Worm (Caenorhabditis elegans) whole organism, young adult: Measurements from ENCODE around the gene F16F9.3.

Experiments used
- B0336.3 ChIP-seq: fragments of 200-800 bp; sonication (Bioruptor generic); IDR thresholded peaks from 2 replicates; pipeline ENCODE4 v1.3.6; 2022; ENCODE audit warnings: missing genetic modification characterization, missing compliant biosample characterization
- F10E7.11 ChIP-seq: sonication (generic microtip); optimal IDR thresholded peaks from 2 replicates; lab custom pipeline; 2017; ENCODE audit warnings: mild to moderate bottlenecking, missing genetic modification characterization, moderate library complexity, missing compliant biosample characterization
- F33H1.4 ChIP-seq: fragments of 200-800 bp; sonication (Bioruptor generic); IDR thresholded peaks from 2 replicates; pipeline ENCODE4 v1.3.6; 2022; ENCODE audit warnings: missing genetic modification reagents, missing genetic modification characterization, missing compliant biosample characterization
- F37B4.10 ChIP-seq: fragments of 200-800 bp; sonication (Bioruptor generic); IDR thresholded peaks from 2 replicates; pipeline ENCODE4 v1.3.6; 2022; ENCODE audit warnings: missing genetic modification characterization, missing compliant biosample characterization
- F55B11.4 ChIP-seq: sonication (generic microtip); optimal IDR thresholded peaks from 2 replicates; lab custom pipeline; 2016; ENCODE audit warnings: missing compliant biosample characterization, missing genetic modification characterization, borderline replicate concordance; ENCODE audit not compliant: insufficient read depth
- K11D2.4 ChIP-seq: fragments of 200-800 bp; sonication (Bioruptor generic); IDR thresholded peaks from 2 replicates; pipeline ENCODE4 v1.3.6; 2022; ENCODE audit warnings: missing genetic modification reagents, missing genetic modification characterization, missing compliant biosample characterization
- T26A5.8 ChIP-seq: sonication (generic microtip); optimal IDR thresholded peaks from 2 replicates; lab custom pipeline; 2016; ENCODE audit warnings: missing genetic modification characterization, missing compliant biosample characterization
- Y53F4B.3 ChIP-seq: fragments of 200-800 bp; sonication (Bioruptor generic); IDR thresholded peaks from 2 replicates; pipeline ENCODE4 v1.3.6; 2022; ENCODE audit warnings: missing genetic modification reagents, missing genetic modification characterization, missing compliant biosample characterization
- Y53G8AR.9 ChIP-seq: fragments of 200-800 bp; sonication (Bioruptor generic); conservative IDR thresholded peaks from 2 replicates; pipeline ENCODE4 v1.3.6; 2022; ENCODE audit warnings: missing genetic modification reagents, missing genetic modification characterization, missing compliant biosample characterization
- ZK185.1 ChIP-seq: sonication (generic microtip); optimal IDR thresholded peaks from 2 replicates; lab custom pipeline; 2016; ENCODE audit warnings: mild to moderate bottlenecking, missing genetic modification characterization, missing compliant biosample characterization; ENCODE audit not compliant: poor library complexity, severe bottlenecking
- aptf-2 ChIP-seq: fragments of 200-800 bp; sonication (Bioruptor generic); conservative IDR thresholded peaks from 2 replicates; pipeline ENCODE4 v1.3.6; 2022; ENCODE audit warnings: missing genetic modification reagents, missing genetic modification characterization, missing compliant biosample characterization
- atf-7 ChIP-seq: sonication (generic microtip); optimal IDR thresholded peaks from 2 replicates; lab custom pipeline; 2017; ENCODE audit warnings: mild to moderate bottlenecking, missing genetic modification characterization, missing compliant biosample characterization
- athp-1 ChIP-seq: sonication (generic microtip); optimal IDR thresholded peaks from 2 replicates; lab custom pipeline; 2017; ENCODE audit warnings: mild to moderate bottlenecking, missing genetic modification characterization, missing compliant biosample characterization
- attf-5 ChIP-seq: fragments of 200-800 bp; sonication (Bioruptor generic); optimal IDR thresholded peaks from 2 replicates; lab custom pipeline; 2018; ENCODE audit warnings: mild to moderate bottlenecking, missing genetic modification characterization, missing compliant biosample characterization
- attf-6 ChIP-seq: fragments of 200-800 bp; sonication (Bioruptor generic); IDR thresholded peaks from 2 replicates; pipeline ENCODE4 v1.3.6; 2022; ENCODE audit warnings: missing genetic modification reagents, missing genetic modification characterization, missing compliant biosample characterization
- bed-2 ChIP-seq: fragments of 200-800 bp; sonication (Bioruptor generic); IDR thresholded peaks from 2 replicates; pipeline ENCODE4 v1.3.6; 2022; ENCODE audit warnings: missing genetic modification reagents, missing genetic modification characterization, missing compliant biosample characterization
- ccch-3 ChIP-seq: fragments of 200-800 bp; sonication (Bioruptor generic); optimal IDR thresholded peaks from 2 replicates; lab custom pipeline; 2018; ENCODE audit warnings: mild to moderate bottlenecking, missing genetic modification characterization, missing compliant biosample characterization
- cebp-1 ChIP-seq, 2 experiments: fragments of 200-800 bp in 1 of 2; sonication (Bioruptor generic) in 1 of 2; sonication (generic microtip) in 1 of 2; IDR thresholded peaks in 1 of 2; optimal IDR thresholded peaks in 1 of 2; 2 replicates each; pipeline versions ENCODE4 v1.3.6 to Lab custom; 2017 to 2022; ENCODE audit warnings: missing compliant biosample characterization in 2 of 2, missing genetic modification characterization in 2 of 2, mild to moderate bottlenecking in 1 of 2, missing genetic modification reagents in 1 of 2, moderate library complexity in 1 of 2
- ceh-79 ChIP-seq: sonication (generic microtip); optimal IDR thresholded peaks from 2 replicates; lab custom pipeline; 2017; ENCODE audit warnings: mild to moderate bottlenecking, missing genetic modification characterization, missing compliant biosample characterization
- die-1 ChIP-seq: sonication (generic microtip); optimal IDR thresholded peaks from 2 replicates; lab custom pipeline; 2016; ENCODE audit warnings: missing genotype, mild to moderate bottlenecking, missing genetic modification characterization, missing compliant biosample characterization
- egl-18 ChIP-seq: fragments of 200-800 bp; sonication (Bioruptor generic); IDR thresholded peaks from 2 replicates; pipeline ENCODE4 v1.3.6; 2022; ENCODE audit warnings: missing genetic modification reagents, missing genetic modification characterization, missing compliant biosample characterization
- fkh-3 ChIP-seq: sonication (generic microtip); optimal IDR thresholded peaks from 2 replicates; lab custom pipeline; 2016; ENCODE audit warnings: mild to moderate bottlenecking, missing genetic modification characterization, missing compliant biosample characterization
- gei-17 ChIP-seq: fragments of 200-800 bp; sonication (Bioruptor generic); optimal IDR thresholded peaks from 2 replicates; lab custom pipeline; 2018; ENCODE audit warnings: mild to moderate bottlenecking, missing genetic modification characterization, missing compliant biosample characterization
- him-1 ChIP-seq: sonication (generic microtip); optimal IDR thresholded peaks from 2 replicates; lab custom pipeline; 2016; ENCODE audit warnings: missing genotype, missing genetic modification reagents, missing genetic modification characterization, missing compliant biosample characterization
- hmg-1.2 ChIP-seq: fragments of 200-800 bp; sonication (Bioruptor generic); IDR thresholded peaks from 2 replicates; pipeline ENCODE4 v1.3.6; 2022; ENCODE audit warnings: missing genetic modification reagents, missing genetic modification characterization, missing compliant biosample characterization
- hmg-20 ChIP-seq: fragments of 200-800 bp; sonication (Bioruptor generic); IDR thresholded peaks from 2 replicates; pipeline ENCODE4 v1.3.6; 2022; ENCODE audit warnings: missing genetic modification reagents, missing genetic modification characterization, missing compliant biosample characterization
- let-526 ChIP-seq: fragments of 200-800 bp; sonication (Bioruptor generic); IDR thresholded peaks from 2 replicates; pipeline ENCODE4 v1.3.6; 2022; ENCODE audit warnings: missing genetic modification reagents, missing genetic modification characterization, missing compliant biosample characterization
- let-607 ChIP-seq, 2 experiments: fragments of 200-800 bp in 1 of 2; sonication (Bioruptor generic) in 1 of 2; sonication (generic microtip) in 1 of 2; optimal IDR thresholded peaks; 2 replicates each; lab custom pipeline; 2016 to 2018; ENCODE audit warnings: mild to moderate bottlenecking in 2 of 2, missing compliant biosample characterization in 2 of 2, missing genetic modification characterization in 2 of 2, moderate library complexity in 2 of 2, missing genotype in 1 of 2
- lin-40 ChIP-seq: sonication (generic microtip); optimal IDR thresholded peaks from 2 replicates; lab custom pipeline; 2016; ENCODE audit warnings: missing genetic modification characterization, mild to moderate bottlenecking, missing compliant biosample characterization, missing genotype, missing genetic modification reagents
- lin-54 ChIP-seq: fragments of 200-800 bp; sonication (Bioruptor generic); optimal IDR thresholded peaks from 2 replicates; lab custom pipeline; 2018; ENCODE audit warnings: mild to moderate bottlenecking, missing genetic modification characterization, missing compliant biosample characterization
- lsl-1 ChIP-seq: fragments of 200-800 bp; sonication (Bioruptor generic); optimal IDR thresholded peaks from 2 replicates; lab custom pipeline; 2018; ENCODE audit warnings: mild to moderate bottlenecking, missing genetic modification characterization, moderate library complexity, missing compliant biosample characterization
- madf-3 ChIP-seq: fragments of 200-800 bp; sonication (Bioruptor generic); IDR thresholded peaks from 2 replicates; pipeline ENCODE4 v1.3.6; 2022; ENCODE audit warnings: missing genetic modification reagents, missing genetic modification characterization, missing compliant biosample characterization
- nhr-80 ChIP-seq: sonication (generic microtip); optimal IDR thresholded peaks from 2 replicates; lab custom pipeline; 2016; ENCODE audit warnings: missing genetic modification characterization, missing compliant biosample characterization
- pbrm-1 ChIP-seq: fragments of 200-800 bp; sonication (Bioruptor generic); IDR thresholded peaks from 2 replicates; pipeline ENCODE4 v1.3.6; 2022; ENCODE audit warnings: missing genetic modification reagents, missing genetic modification characterization, missing compliant biosample characterization
- snpc-1.3 ChIP-seq: sonication (generic microtip); optimal IDR thresholded peaks from 2 replicates; lab custom pipeline; 2017; ENCODE audit warnings: missing genetic modification characterization, mild to moderate bottlenecking, missing compliant biosample characterization, antibody characterized with exemption, moderate library complexity, missing genotype, missing genetic modification reagents; ENCODE audit not compliant: insufficient read depth
- snpc-4 ChIP-seq, 5 experiments: fragments of 150-350 bp in 1 of 5; sonication (generic microtip) in 4 of 5; optimal IDR thresholded peaks; 2 replicates each; lab custom pipeline; 2014 to 2018; ENCODE audit warnings: missing genetic modification characterization in 5 of 5, missing biosample characterization in 3 of 5, antibody characterized with exemption in 2 of 5, mild to moderate bottlenecking in 2 of 5, missing compliant biosample characterization in 2 of 5, missing genotype in 2 of 5, moderate library complexity in 2 of 5, missing genetic modification reagents in 1 of 5
- somi-1 ChIP-seq: fragments of 200-800 bp; sonication (Bioruptor generic); optimal IDR thresholded peaks from 2 replicates; lab custom pipeline; 2018; ENCODE audit warnings: mild to moderate bottlenecking, missing genetic modification characterization, missing compliant biosample characterization
- sptf-2 ChIP-seq: fragments of 200-800 bp; sonication (Bioruptor generic); optimal IDR thresholded peaks from 2 replicates; lab custom pipeline; 2018; ENCODE audit warnings: mild to moderate bottlenecking, missing genetic modification characterization, missing compliant biosample characterization
- unc-62 ChIP-seq: fragments of 150-350 bp; optimal IDR thresholded peaks from 2 replicates; lab custom pipeline; 2014; ENCODE audit warnings: missing biosample characterization, missing genetic modification reagents, missing genetic modification characterization
- zfh-2 ChIP-seq: fragments of 200-800 bp; sonication (Bioruptor generic); conservative IDR thresholded peaks from 2 replicates; pipeline ENCODE4 v1.3.6; 2022; ENCODE audit warnings: missing genetic modification reagents, missing genetic modification characterization, missing compliant biosample characterization
- ztf-6 ChIP-seq: fragments of 200-800 bp; sonication (Bioruptor generic); IDR thresholded peaks from 2 replicates; pipeline ENCODE4 v1.3.6; 2022; ENCODE audit warnings: missing genetic modification reagents, missing genetic modification characterization, missing compliant biosample characterization

F16F9.3 gene

ce11 chrX:8421594-8421993 lies 35.8 kb upstream of the F16F9.3 start:
- TF ChIP-seq unc-62 (peak; percentile 72), nhr-80 (tag; lab: Kevin White, UChicago) (peak; percentile 38), atf-7 (tag; lab: Kevin White, UChicago) (peak; percentile 35), let-607 (tag; optimal IDR thresholded peaks at IDR 0.05; lab: Kevin White, UChicago) (peak in 1 of 2 experiments; percentile 35), snpc-1.3 (tag; lab: Kevin White, UChicago) (no peak)

DNA sequence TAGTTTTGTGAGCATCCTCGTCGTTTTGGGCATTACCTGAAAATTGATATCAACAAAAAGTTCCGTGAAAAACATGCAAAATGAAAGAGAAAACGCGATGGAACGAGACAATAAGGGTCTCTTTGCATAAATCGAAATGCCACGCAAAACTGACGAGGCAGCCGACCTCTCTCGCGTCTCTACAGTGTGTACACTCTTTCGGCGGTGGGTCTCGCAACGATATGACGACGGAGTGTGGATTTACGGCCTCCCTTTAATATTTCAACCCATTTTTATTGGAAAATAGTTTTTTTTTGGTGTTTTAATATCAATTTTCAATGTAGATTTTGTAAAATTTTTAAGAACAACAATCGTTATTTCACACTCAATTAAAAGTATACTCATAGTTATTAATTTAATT lies 35.4 kb upstream of the F16F9.3 start, which contains the start of gene tag-123:
Gene tag-123 (minus strand): TSS at position 36 of the 400 bp plus-strand sequence.
- TF ChIP-seq egl-18 (GFP tag; lab: Robert Waterston, UW) = no peak
- TF ChIP-seq ccch-3 = no peak
- TF ChIP-seq F10E7.11 (tag; lab: Kevin White, UChicago) = no peak
- TF ChIP-seq F33H1.4 (GFP tag; lab: Robert Waterston, UW) = peak; percentile 72
- TF ChIP-seq lsl-1 = no peak
- no peak for TF ChIP-seq aptf-2
- peak; percentile 4 for TF ChIP-seq attf-5 (GFP tag; lab: Kevin White, UChicago)
- TF ChIP-seq him-1 (tag; lab: Kevin White, UChicago) = no peak
- TF ChIP-seq pbrm-1 (GFP tag; lab: Robert Waterston, UW) = no peak
- TF ChIP-seq zfh-2 = peak; percentile 31; the same call in 1 of the 2 replicates
- no peak for TF ChIP-seq snpc-4 (GFP tag; optimal IDR thresholded peaks at IDR 0.05; lab: Kevin White, UChicago)
- peak in 2 of 4 experiments; percentile 7 to 13 for TF ChIP-seq snpc-4 (tag; optimal IDR thresholded peaks at IDR 0.05; lab: Kevin White, UChicago)
- TF ChIP-seq F37B4.10 (GFP tag; lab: Robert Waterston, UW) = no peak
- no peak for TF ChIP-seq K11D2.4 (GFP tag; lab: Robert Waterston, UW)
- TF ChIP-seq lin-40 = peak; percentile 14
- peak; percentile 66; the same call in 1 of the 2 replicates for TF ChIP-seq hmg-1.2
- TF ChIP-seq unc-62 = no peak
- no peak for TF ChIP-seq lin-54 (GFP tag; lab: Kevin White, UChicago)
- no peak for TF ChIP-seq bed-2
- TF ChIP-seq Y53G8AR.9 (GFP tag; lab: Robert Waterston, UW) = no peak
- TF ChIP-seq hmg-20 = no peak
- peak; percentile 16 for TF ChIP-seq ZK185.1 (tag; lab: Kevin White, UChicago)
- TF ChIP-seq let-526 (GFP tag; lab: Robert Waterston, UW) = no peak
- no peak for TF ChIP-seq cebp-1 (GFP tag; IDR thresholded peaks at IDR 0.05; lab: Robert Waterston, UW)
- peak; percentile 57 for TF ChIP-seq cebp-1 (tag; optimal IDR thresholded peaks at IDR 0.05; lab: Kevin White, UChicago)
- TF ChIP-seq, all 124 proteins: peak for 8

DNA sequence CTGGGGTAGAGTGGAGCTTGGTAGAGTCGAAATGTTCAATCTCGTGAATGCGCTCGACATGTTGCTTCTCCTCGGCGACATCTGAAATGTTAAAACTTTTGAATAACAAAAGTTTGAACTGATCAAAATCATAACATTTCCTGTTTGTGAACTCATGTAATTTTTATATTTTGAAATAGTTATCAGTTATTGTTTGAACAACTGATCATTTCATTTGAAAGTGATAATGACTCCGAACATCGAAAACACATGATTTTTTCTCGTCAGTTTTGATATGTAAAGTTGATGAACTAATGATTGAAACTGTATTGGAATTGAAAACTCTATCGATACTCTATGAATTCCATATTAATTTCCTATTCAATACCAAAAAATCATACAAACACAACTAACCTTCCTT lies 34.2 kb upstream of the F16F9.3 start:
- TF ChIP-seq nhr-80 (tag; lab: Kevin White, UChicago) (peak; percentile 18), unc-62 (no peak), let-526 (GFP tag; lab: Robert Waterston, UW) (no peak), F55B11.4 (tag; lab: Kevin White, UChicago) (no peak), ceh-79 (tag; lab: Kevin White, UChicago) (no peak), athp-1 (tag; lab: Kevin White, UChicago) (no peak), Y53F4B.3 (GFP tag; lab: Robert Waterston, UW) (no peak), T26A5.8 (no peak), madf-3 (GFP tag; lab: Robert Waterston, UW) (no peak), fkh-3 (tag; lab: Kevin White, UChicago) (no peak), B0336.3 (GFP tag; lab: Robert Waterston, UW) (no peak), cebp-1 (GFP tag; IDR thresholded peaks at IDR 0.05; lab: Robert Waterston, UW) (no peak), cebp-1 (tag; optimal IDR thresholded peaks at IDR 0.05; lab: Kevin White, UChicago) (peak; percentile 12), somi-1 (GFP tag; lab: Kevin White, UChicago) (no peak), die-1 (tag; lab: Kevin White, UChicago) (no peak), attf-6 (GFP tag; lab: Robert Waterston, UW) (no peak), ztf-6 (no peak), sptf-2 (no peak), gei-17 (no peak)
